Fruit fly (Drosophila melanogaster) whole organism, embryonic: ENCODE results near the gene gammaTub37C.

ENCODE experiments used
- Abd-B ChIP-seq: fragments of 200-800 bp; sonication (Bioruptor generic); optimal IDR thresholded peaks from 2 replicates; lab custom pipeline; 2018; ENCODE audit warnings: missing biosample characterization, mild to moderate bottlenecking, missing genetic modification characterization, moderate library complexity
- Atf3 ChIP-seq: fragments of 200-800 bp; sonication (Bioruptor generic); optimal IDR thresholded peaks from 3 replicates; lab custom pipeline; 2016; ENCODE audit warnings: missing biosample characterization, missing genetic modification characterization
- BtbVII ChIP-seq: fragments of 200-800 bp; sonication (Bioruptor generic); optimal IDR thresholded peaks from 3 replicates; lab custom pipeline; 2017; ENCODE audit warnings: missing biosample characterization, mild to moderate bottlenecking, missing genetic modification characterization
- CG10274 ChIP-seq: fragments of 200-800 bp; sonication (Bioruptor generic); optimal IDR thresholded peaks from 3 replicates; lab custom pipeline; 2017; ENCODE audit warnings: missing biosample characterization, mild to moderate bottlenecking, missing genetic modification characterization
- CG10431 ChIP-seq: fragments of 200-800 bp; sonication (Bioruptor generic); optimal IDR thresholded peaks from 3 replicates; lab custom pipeline; 2018; ENCODE audit warnings: missing biosample characterization, mild to moderate bottlenecking, missing genetic modification characterization
- CG11560 ChIP-seq: fragments of 200-800 bp; sonication (Bioruptor generic); IDR thresholded peaks from 3 replicates; pipeline ENCODE4 v1.3.6; 2022; ENCODE audit warnings: missing biosample characterization, missing genetic modification characterization
- CG11695 ChIP-seq: fragments of 200-800 bp; sonication (Bioruptor generic); IDR thresholded peaks from 3 replicates; pipeline ENCODE4 v1.3.6; 2022; ENCODE audit warnings: missing biosample characterization, missing genetic modification characterization
- CG12391 ChIP-seq: fragments of 200-800 bp; sonication (Bioruptor generic); optimal IDR thresholded peaks from 3 replicates; lab custom pipeline; 2018; ENCODE audit warnings: missing biosample characterization, mild to moderate bottlenecking, missing genetic modification characterization, moderate library complexity
- CG13624 ChIP-seq: fragments of 200-800 bp; sonication (Bioruptor generic); optimal IDR thresholded peaks from 2 replicates; lab custom pipeline; 2016; ENCODE audit warnings: missing biosample characterization, missing genetic modification characterization
- CG15073 ChIP-seq: fragments of 200-800 bp; sonication (Bioruptor generic); optimal IDR thresholded peaks from 2 replicates; lab custom pipeline; 2016; ENCODE audit warnings: missing biosample characterization, missing genetic modification characterization
- CG1647 ChIP-seq: fragments of 200-800 bp; sonication (Bioruptor generic); optimal IDR thresholded peaks from 3 replicates; lab custom pipeline; 2016; ENCODE audit warnings: missing biosample characterization, missing genetic modification characterization
- CG1792 ChIP-seq: fragments of 200-800 bp; sonication (Bioruptor generic); optimal IDR thresholded peaks from 2 replicates; lab custom pipeline; 2016; ENCODE audit warnings: missing biosample characterization, missing genetic modification characterization
- CG2678 ChIP-seq: fragments of 200-800 bp; sonication (Bioruptor generic); optimal IDR thresholded peaks from 3 replicates; lab custom pipeline; 2019; ENCODE audit warnings: missing biosample characterization, mild to moderate bottlenecking, missing genetic modification characterization, moderate library complexity
- CG31365 ChIP-seq: fragments of 200-800 bp; sonication (Bioruptor generic); optimal IDR thresholded peaks from 2 replicates; lab custom pipeline; 2018; ENCODE audit warnings: missing biosample characterization, mild to moderate bottlenecking, missing genetic modification characterization
- CG32532 ChIP-seq: fragments of 200-800 bp; sonication (Bioruptor generic); IDR thresholded peaks from 2 replicates; pipeline ENCODE4 v1.3.6; 2022; ENCODE audit warnings: missing biosample characterization, missing genetic modification characterization
- CG34376 ChIP-seq: fragments of 200-800 bp; sonication (Bioruptor generic); optimal IDR thresholded peaks from 2 replicates; lab custom pipeline; 2018; ENCODE audit warnings: missing biosample characterization, mild to moderate bottlenecking, missing genetic modification characterization
- CG4424 ChIP-seq: fragments of 200-800 bp; sonication (Bioruptor generic); optimal IDR thresholded peaks from 3 replicates; lab custom pipeline; 2016; ENCODE audit warnings: missing biosample characterization, missing genetic modification characterization
- CG6813 ChIP-seq: fragments of 200-800 bp; sonication (Bioruptor generic); optimal IDR thresholded peaks from 2 replicates; lab custom pipeline; 2017; ENCODE audit warnings: missing biosample characterization, missing genetic modification characterization, mild to moderate bottlenecking, moderate library complexity, missing genetic modification reagents
- CG7357 ChIP-seq: fragments of 200-800 bp; sonication (Bioruptor generic); IDR thresholded peaks from 3 replicates; pipeline ENCODE4 v1.3.6; 2022; ENCODE audit warnings: missing biosample characterization, missing genetic modification characterization
- CG8944 ChIP-seq: fragments of 200-800 bp; sonication (Bioruptor generic); optimal IDR thresholded peaks from 3 replicates; lab custom pipeline; 2016; ENCODE audit warnings: missing biosample characterization, missing genetic modification characterization
- CG9817 ChIP-seq: fragments of 200-800 bp; sonication (Bioruptor generic); optimal IDR thresholded peaks from 2 replicates; lab custom pipeline; 2018; ENCODE audit warnings: missing biosample characterization, mild to moderate bottlenecking, missing genetic modification characterization, moderate library complexity
- Dbx ChIP-seq: fragments of 200-800 bp; sonication (Bioruptor generic); IDR thresholded peaks from 3 replicates; pipeline ENCODE4 v1.3.6; 2022; ENCODE audit warnings: missing biosample characterization, missing genetic modification characterization
- Dek ChIP-seq: fragments of 200-800 bp; sonication (Bioruptor generic); optimal IDR thresholded peaks from 3 replicates; lab custom pipeline; 2019; ENCODE audit warnings: missing biosample characterization, mild to moderate bottlenecking, missing genetic modification characterization, moderate library complexity
- Dp ChIP-seq: fragments of 200-800 bp; sonication (Bioruptor generic); optimal IDR thresholded peaks from 2 replicates; lab custom pipeline; 2018; ENCODE audit warnings: missing biosample characterization, mild to moderate bottlenecking, missing genetic modification characterization, moderate library complexity
- Drgx ChIP-seq: fragments of 200-800 bp; sonication (Bioruptor generic); IDR thresholded peaks from 2 replicates; pipeline ENCODE4 v1.3.6; 2022; ENCODE audit warnings: missing biosample characterization, missing genetic modification characterization
- Eip74EF ChIP-seq, 2 experiments: fragments of 200-800 bp in 1 of 2; fragments of >200 bp in 1 of 2; sonication (Bioruptor generic) in 1 of 2; optimal IDR thresholded peaks; 2 replicates each; lab custom pipeline; 2017 to 2019; ENCODE audit warnings: missing biosample characterization in 2 of 2, missing genetic modification characterization in 2 of 2, mild to moderate bottlenecking in 1 of 2, moderate library complexity in 1 of 2
- Hand ChIP-seq: fragments of 200-800 bp; sonication (Bioruptor generic); optimal IDR thresholded peaks from 2 replicates; lab custom pipeline; 2017; ENCODE audit warnings: mild to moderate bottlenecking, missing biosample characterization, missing genetic modification reagents, missing genetic modification characterization
- HmgD ChIP-seq: fragments of 200-800 bp; sonication (Bioruptor generic); optimal IDR thresholded peaks from 3 replicates; lab custom pipeline; 2016; ENCODE audit warnings: missing biosample characterization, missing genetic modification characterization
- HmgZ ChIP-seq: fragments of 200-800 bp; sonication (Bioruptor generic); optimal IDR thresholded peaks from 2 replicates; lab custom pipeline; 2018; ENCODE audit warnings: missing biosample characterization, mild to moderate bottlenecking, missing genetic modification characterization
- Lhr ChIP-seq: fragments of 200-800 bp; sonication (Bioruptor generic); optimal IDR thresholded peaks from 3 replicates; lab custom pipeline; 2017; ENCODE audit warnings: mild to moderate bottlenecking, missing biosample characterization, missing genetic modification reagents, missing genetic modification characterization
- Nf-YC ChIP-seq: fragments of 200-800 bp; optimal IDR thresholded peaks from 3 replicates; lab custom pipeline; 2019; ENCODE audit warnings: missing biosample characterization, mild to moderate bottlenecking, missing genetic modification characterization, moderate library complexity
- Oli ChIP-seq: fragments of 200-800 bp; sonication (Bioruptor generic); optimal IDR thresholded peaks from 2 replicates; lab custom pipeline; 2018; ENCODE audit warnings: missing biosample characterization, mild to moderate bottlenecking, missing genetic modification characterization, moderate library complexity
- Poxn ChIP-seq: fragments of 200-800 bp; sonication (Bioruptor generic); IDR thresholded peaks from 2 replicates; pipeline ENCODE4 v1.3.6; 2022; ENCODE audit warnings: missing biosample characterization, missing genetic modification characterization
- Ptx1 ChIP-seq: fragments of 200-800 bp; sonication (Bioruptor generic); IDR thresholded peaks from 2 replicates; pipeline ENCODE4 v1.3.6; 2022; ENCODE audit warnings: missing biosample characterization, missing genetic modification characterization
- Spps ChIP-seq: fragments of 200-800 bp; sonication (Bioruptor generic); optimal IDR thresholded peaks from 2 replicates; lab custom pipeline; 2018; ENCODE audit warnings: missing biosample characterization, mild to moderate bottlenecking, missing genetic modification characterization
- abd-A ChIP-seq: fragments of 200-800 bp; sonication (Bioruptor generic); optimal IDR thresholded peaks from 3 replicates; lab custom pipeline; 2019; ENCODE audit warnings: missing biosample characterization, mild to moderate bottlenecking, missing genetic modification characterization, moderate library complexity
- ase ChIP-seq: fragments of 200-800 bp; sonication (Bioruptor generic); IDR thresholded peaks from 3 replicates; pipeline ENCODE4 v1.3.6; 2022; ENCODE audit warnings: missing biosample characterization, missing genetic modification characterization
- bab2 ChIP-seq: fragments of 200-800 bp; sonication (Bioruptor generic); optimal IDR thresholded peaks from 2 replicates; lab custom pipeline; 2016; ENCODE audit warnings: missing biosample characterization, missing genetic modification characterization
- bowl ChIP-seq: fragments of 200-800 bp; sonication (Bioruptor generic); IDR thresholded peaks from 2 replicates; pipeline ENCODE4 v1.3.6; 2022; ENCODE audit warnings: missing biosample characterization, missing genetic modification characterization
- dysf ChIP-seq: fragments of 200-800 bp; sonication (Bioruptor generic); IDR thresholded peaks from 3 replicates; pipeline ENCODE4 v1.3.6; 2022; ENCODE audit warnings: missing biosample characterization, missing genetic modification characterization
- gsb-n ChIP-seq: fragments of 200-800 bp; sonication (Bioruptor generic); optimal IDR thresholded peaks from 3 replicates; lab custom pipeline; 2018; ENCODE audit warnings: missing biosample characterization, mild to moderate bottlenecking, missing genetic modification characterization
- lmd ChIP-seq: fragments of 200-800 bp; sonication (Bioruptor generic); IDR thresholded peaks from 2 replicates; pipeline ENCODE4 v1.3.6; 2022; ENCODE audit warnings: missing biosample characterization, missing genetic modification characterization
- onecut ChIP-seq: fragments of 200-800 bp; sonication (Bioruptor generic); IDR thresholded peaks from 2 replicates; pipeline ENCODE4 v1.3.6; 2022; ENCODE audit warnings: missing biosample characterization, missing genetic modification characterization
- pfk ChIP-seq: fragments of 200-800 bp; sonication (Bioruptor generic); optimal IDR thresholded peaks from 2 replicates; lab custom pipeline; 2018; ENCODE audit warnings: missing biosample characterization, mild to moderate bottlenecking, missing genetic modification characterization, moderate library complexity
- pum ChIP-seq: fragments of 200-800 bp; sonication (Bioruptor generic); optimal IDR thresholded peaks from 2 replicates; lab custom pipeline; 2016; ENCODE audit warnings: missing biosample characterization, missing genetic modification characterization
- repo ChIP-seq: fragments of 200-800 bp; sonication (Bioruptor generic); optimal IDR thresholded peaks from 2 replicates; lab custom pipeline; 2016; ENCODE audit warnings: missing biosample characterization, missing genetic modification characterization
- sisA ChIP-seq: fragments of 200-800 bp; sonication (Bioruptor generic); IDR thresholded peaks from 2 replicates; pipeline ENCODE4 v1.3.6; 2022; ENCODE audit warnings: missing biosample characterization, missing genetic modification characterization
- vvl ChIP-seq: fragments of 200-800 bp; sonication (Bioruptor generic); IDR thresholded peaks from 2 replicates; pipeline ENCODE4 v1.3.6; 2022; ENCODE audit warnings: missing biosample characterization, missing genetic modification characterization
- wor ChIP-seq: fragments of 200-800 bp; sonication (Bioruptor generic); IDR thresholded peaks from 2 replicates; pipeline ENCODE4 v1.3.6; 2022; ENCODE audit warnings: missing biosample characterization, missing genetic modification characterization

Gene gammaTub37C

DNA sequence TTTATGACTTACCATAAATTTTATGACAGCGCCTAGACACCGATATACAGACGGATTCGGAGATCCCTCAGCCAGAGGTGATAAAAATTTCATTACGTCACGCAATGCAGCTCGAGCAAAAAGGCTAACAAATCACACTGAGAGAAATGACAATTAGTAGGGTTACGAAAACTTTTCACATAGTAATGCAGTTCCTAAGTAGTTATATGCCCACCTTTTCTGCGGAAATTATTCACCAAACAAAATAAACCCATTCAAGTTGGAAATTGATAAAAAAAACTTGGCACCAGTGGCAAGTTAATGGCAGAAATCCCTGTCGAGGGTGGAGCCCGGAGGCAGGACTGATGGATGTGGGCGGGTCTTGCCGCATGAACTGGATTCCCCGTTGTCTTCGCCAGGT is 14.7 kb upstream of the gammaTub37C start (continued):
- no peak for TF ChIP-seq ase (GFP tag; lab: Robert Waterston, UW)
- no peak for TF ChIP-seq CG34376 (GFP tag; lab: Kevin White, UChicago)
- no peak for TF ChIP-seq Drgx
- no peak for TF ChIP-seq BtbVII (GFP tag; lab: Kevin White, UChicago)
- TF ChIP-seq CG12391 (tag; lab: Kevin White, UChicago), result no peak
- peak; percentile 7 for TF ChIP-seq CG4424 (GFP tag; lab: Kevin White, UChicago)
- TF ChIP-seq CG10431, result no peak
- 0 out of 2 replicates have a peak, but pooled peaks have one; percentile 8 for TF ChIP-seq lmd (GFP tag; lab: Robert Waterston, UW)
- TF ChIP-seq Dbx (GFP tag; lab: Robert Waterston, UW), result no peak
- no peak for TF ChIP-seq Lhr (GFP tag; lab: Kevin White, UChicago)
- no peak for TF ChIP-seq CG1792 (GFP tag; lab: Kevin White, UChicago)
- no peak for TF ChIP-seq pum
- no peak for TF ChIP-seq CG32532 (GFP tag; lab: Robert Waterston, UW)
- peak; percentile 2 for TF ChIP-seq Oli (tag; lab: Kevin White, UChicago)
- no peak for TF ChIP-seq Eip74EF (GFP tag; optimal IDR thresholded peaks at IDR 0.05; lab: Kevin White, UChicago)
- TF ChIP-seq Nf-YC (tag; lab: Kevin White, UChicago), result no peak
- no peak for TF ChIP-seq wor (GFP tag; lab: Robert Waterston, UW)
- TF ChIP-seq CG9817 (tag; lab: Kevin White, UChicago), result peak; percentile 1
- TF ChIP-seq HmgD (GFP tag; lab: Kevin White, UChicago), result no peak
- TF ChIP-seq CG10274, result no peak
- TF ChIP-seq Atf3 (GFP tag; lab: Kevin White, UChicago), result peak; percentile 10
- TF ChIP-seq CG1647 (GFP tag; lab: Kevin White, UChicago), result no peak
- TF ChIP-seq onecut (GFP tag; lab: Robert Waterston, UW), result no peak
- TF ChIP-seq repo, result peak; percentile 11
- peak; percentile 19 for TF ChIP-seq bab2 (GFP tag; lab: Kevin White, UChicago)
- no peak for TF ChIP-seq Poxn (GFP tag; lab: Robert Waterston, UW)
- peak; percentile 11; the same call in 1 of the 2 replicates for TF ChIP-seq sisA
- no peak for TF ChIP-seq abd-A
- TF ChIP-seq Hand, result no peak
- TF ChIP-seq Dp (GFP tag; lab: Kevin White, UChicago), result no peak
- TF ChIP-seq dysf (GFP tag; lab: Robert Waterston, UW), result peak; percentile 42; the same call in 1 of the 3 replicates
- TF ChIP-seq CG15073 (GFP tag; lab: Kevin White, UChicago), result no peak
- TF ChIP-seq Dek (tag; lab: Kevin White, UChicago), result no peak
- TF ChIP-seq Spps (tag; lab: Kevin White, UChicago), result no peak

DNA sequence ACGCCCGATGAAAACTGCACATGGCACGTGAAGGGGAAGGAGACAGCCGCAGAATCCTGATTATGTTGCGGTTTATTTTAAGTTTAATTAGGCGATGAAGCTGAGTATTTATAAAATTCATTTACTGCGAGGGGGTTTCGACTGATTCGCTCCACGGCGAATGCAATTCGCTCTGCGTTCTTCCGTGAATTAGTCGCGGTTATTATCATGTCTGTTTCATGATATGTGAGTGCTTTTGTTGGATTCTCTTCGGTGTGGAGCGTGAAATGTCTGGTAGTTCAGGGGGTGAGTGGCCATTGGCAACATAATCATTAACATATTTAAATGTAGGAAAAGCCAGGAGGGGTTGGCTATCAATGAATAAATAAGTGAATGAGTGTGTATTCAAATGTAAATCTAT is 12.9 kb upstream of the gammaTub37C start:
- TF ChIP-seq lmd (GFP tag; lab: Robert Waterston, UW), result no peak
- TF ChIP-seq gsb-n (tag; lab: Kevin White, UChicago), result peak; percentile 99
- TF ChIP-seq vvl (GFP tag; lab: Robert Waterston, UW), result peak; percentile 71; the same call in 1 of the 2 replicates

DNA sequence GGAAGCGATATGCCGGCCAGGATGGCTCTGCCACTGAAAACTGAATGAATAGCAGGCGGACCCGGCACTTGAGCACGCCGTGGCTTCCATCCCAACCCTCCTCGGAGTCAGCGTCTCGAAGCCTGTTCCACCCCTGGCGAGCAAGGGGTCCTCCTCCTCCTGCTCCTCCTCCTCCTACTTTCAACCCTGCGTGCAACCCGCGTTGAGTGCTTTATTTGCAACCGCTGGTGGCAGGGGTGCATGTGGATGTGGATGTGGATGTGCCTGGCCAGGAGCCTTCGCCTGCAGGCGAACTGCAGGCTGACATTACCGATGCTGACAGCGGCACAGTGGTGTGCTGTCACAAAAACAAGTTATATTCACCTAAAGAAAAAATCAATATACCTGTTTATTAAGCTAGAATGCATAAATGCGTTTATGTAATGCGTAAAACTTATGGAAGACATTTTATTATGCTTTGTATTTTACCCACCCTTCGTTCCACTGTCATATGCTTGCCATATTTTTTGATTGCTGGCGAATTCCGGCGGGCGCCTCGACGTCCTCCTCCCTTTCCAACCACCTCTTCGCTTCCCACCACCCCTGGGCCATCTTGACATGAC is 11.0 kb upstream of the gammaTub37C start:
- TF ChIP-seq pfk (GFP tag; lab: Kevin White, UChicago) (no peak), CG31365 (no peak), CG8944 (GFP tag; lab: Kevin White, UChicago) (peak; percentile 43), bowl (GFP tag; lab: Robert Waterston, UW) (no peak), Ptx1 (peak; percentile 61), Abd-B (GFP tag; lab: Kevin White, UChicago) (peak; percentile 32), CG7357 (GFP tag; lab: Robert Waterston, UW) (peak; percentile 54; the same call in 1 of the 3 replicates), CG1647 (GFP tag; lab: Kevin White, UChicago) (no peak), CG6813 (GFP tag; lab: Kevin White, UChicago) (peak; percentile 61), CG11560 (tag; lab: Robert Waterston, UW) (0 out of 3 replicates have a peak, but pooled peaks have one; percentile 29), CG13624 (GFP tag; lab: Kevin White, UChicago) (no peak), CG15073 (GFP tag; lab: Kevin White, UChicago) (no peak), HmgZ (tag; lab: Kevin White, UChicago) (no peak), CG11695 (GFP tag; lab: Robert Waterston, UW) (0 out of 3 replicates have a peak, but pooled peaks have one; percentile 42), CG2678 (tag; lab: Kevin White, UChicago) (peak; percentile 56)
